Fruit fly (Drosophila melanogaster) whole organism, prepupa: ENCODE data around the gene CG32026.

Experiments used
- Blimp-1 ChIP-seq: fragments of 200-800 bp; sonication (Bioruptor generic); optimal IDR thresholded peaks from 3 replicates; lab custom pipeline; 2017; ENCODE audit warnings: missing biosample characterization, missing genetic modification characterization, mild to moderate bottlenecking, moderate library complexity, missing genetic modification reagents
- CG1621 ChIP-seq: fragments of 200-800 bp; sonication (Bioruptor generic); optimal IDR thresholded peaks from 3 replicates; lab custom pipeline; 2018; ENCODE audit warnings: missing biosample characterization, mild to moderate bottlenecking, missing genetic modification characterization
- spab ChIP-seq: fragments of 200-800 bp; sonication (Bioruptor generic); optimal IDR thresholded peaks from 2 replicates; lab custom pipeline; 2017; ENCODE audit warnings: missing biosample characterization, mild to moderate bottlenecking, missing genetic modification characterization, missing genetic modification reagents

DNA sequence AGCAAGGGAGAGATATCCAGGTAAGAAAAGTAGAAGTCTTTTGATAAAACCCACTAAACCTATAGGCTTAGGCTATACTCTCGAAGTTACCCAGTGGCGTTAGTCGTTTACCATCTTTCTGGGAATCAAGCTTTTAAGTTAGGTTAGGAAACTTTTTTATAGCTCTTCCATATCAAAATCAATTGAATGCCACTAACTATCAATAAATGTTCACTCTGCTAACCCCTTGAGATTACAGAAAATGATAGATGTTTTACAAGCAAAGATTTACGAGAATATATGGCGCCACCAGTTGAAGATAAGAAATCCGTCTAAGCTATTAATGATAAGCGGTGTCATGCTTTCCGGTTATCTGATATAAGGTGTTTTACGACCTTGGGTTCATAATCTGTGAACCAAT lies 48.6 kb upstream of the CG32026 start:
- no peak for TF ChIP-seq spab (GFP tag; lab: Kevin White, UChicago)
- TF ChIP-seq CG1621: no peak
- no peak for TF ChIP-seq Blimp-1
